Worm (Caenorhabditis elegans): ENCODE data around the gene Y82E9BR.5.

DNA sequence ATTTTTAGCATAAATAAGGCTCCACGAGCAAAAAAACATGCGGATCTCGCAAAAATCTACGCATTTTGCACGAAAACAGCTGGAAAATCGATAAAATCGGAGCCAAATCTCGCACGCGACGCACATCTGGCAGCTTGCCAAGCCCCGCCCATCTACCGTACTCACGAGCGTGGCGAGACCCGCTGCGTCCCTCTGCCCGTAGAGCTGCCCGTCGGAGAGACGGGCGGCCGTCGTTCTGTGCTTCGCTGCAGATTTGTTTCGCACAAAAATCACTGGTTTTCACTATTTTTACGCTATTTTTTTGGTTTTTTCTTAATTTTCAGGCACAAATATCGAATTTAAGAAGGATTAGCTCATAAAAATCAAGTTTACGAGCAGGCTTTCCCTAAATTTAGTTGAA is 34.5 kb downstream of the Y82E9BR.5 start:
- TF ChIP-seq nhr-120 (GFP tag; IDR thresholded peaks at IDR 0.05) = no peak
- no peak for TF ChIP-seq F55B11.4 (tag; optimal IDR thresholded peaks at IDR 0.05; ENCODE audit: borderline replicate concordance, insufficient read depth)
- TF ChIP-seq ets-4 (GFP tag; optimal IDR thresholded peaks at IDR 0.05) = no peak
- peak; percentile 92 for TF ChIP-seq D2030.7 (GFP tag; IDR thresholded peaks at IDR 0.05)

Data from whole organism, young adult.